Worm (Caenorhabditis elegans) whole organism, L1 larva: ENCODE measurements around the gene srab-8.
A peak's percentile ranks its signal among the peaks of the same experiment; 100 is the strongest.

Experiments
- C04F5.9 ChIP-seq: sonication (generic microtip); optimal IDR thresholded peaks from 2 replicates; lab custom pipeline; 2016; ENCODE audit warnings: missing genetic modification characterization, missing compliant biosample characterization
- ceh-82 ChIP-seq, 3 experiments: fragments of 150-350 bp in 1 of 3; sonication (generic microtip) in 2 of 3; optimal IDR thresholded peaks; 2 replicates each; lab custom pipeline; 2014 to 2017; ENCODE audit warnings: missing biosample characterization in 3 of 3, missing genetic modification characterization in 3 of 3
- hpl-2 ChIP-seq: fragments of 150-350 bp; optimal IDR thresholded peaks from 2 replicates; lab custom pipeline; 2014; ENCODE audit warnings: missing biosample characterization, missing genetic modification reagents, missing genetic modification characterization
- jun-1 ChIP-seq: fragments of 150-350 bp; optimal IDR thresholded peaks from 2 replicates; lab custom pipeline; 2014; ENCODE audit warnings: missing biosample characterization, missing genetic modification reagents, missing genetic modification characterization
- lin-35 ChIP-seq, 2 experiments: fragments of 150-350 bp; optimal IDR thresholded peaks; 2 replicates each; lab custom pipeline; 2014; ENCODE audit warnings: missing biosample characterization in 2 of 2, missing genetic modification characterization in 2 of 2, missing genetic modification reagents in 2 of 2
- lin-39 ChIP-seq: fragments of 150-350 bp; optimal IDR thresholded peaks from 2 replicates; lab custom pipeline; 2014; ENCODE audit warnings: missing biosample characterization, missing genetic modification reagents, missing genetic modification characterization
- nhr-28 ChIP-seq: fragments of 150-350 bp; optimal IDR thresholded peaks from 2 replicates; lab custom pipeline; 2014; ENCODE audit warnings: missing biosample characterization, missing genetic modification characterization
- nhr-76 ChIP-seq: sonication (generic microtip); optimal IDR thresholded peaks from 2 replicates; lab custom pipeline; 2017; ENCODE audit warnings: missing biosample characterization, missing genetic modification characterization
- nhr-85 ChIP-seq: sonication (generic microtip); peaks from one replicate; lab custom pipeline; 2016; ENCODE audit warnings: missing genetic modification characterization, inconsistent platforms, missing compliant biosample characterization
- pqm-1 ChIP-seq: sonication (generic microtip); optimal IDR thresholded peaks from 3 replicates; lab custom pipeline; 2017; ENCODE audit warnings: missing biosample characterization, missing genetic modification characterization
- rnt-1 ChIP-seq: sonication (generic microtip); optimal IDR thresholded peaks from 2 replicates; lab custom pipeline; 2016; ENCODE audit warnings: mild to moderate bottlenecking, missing genetic modification characterization, moderate library complexity, missing compliant biosample characterization
- unc-86 ChIP-seq: sonication (generic microtip); optimal IDR thresholded peaks from 2 replicates; lab custom pipeline; 2016; ENCODE audit warnings: missing genetic modification characterization, missing compliant biosample characterization

ce11 chrV:3200323-3200722 is 24.1 kb downstream of the srab-8 start, which contains the start of gene K08D9.4:
- TF ChIP-seq lin-39 (tag; lab: Kevin White, UChicago): no peak
- no peak for TF ChIP-seq unc-86 (tag; lab: Kevin White, UChicago)
- no peak for TF ChIP-seq hpl-2 (GFP tag; lab: Kevin White, UChicago)
- TF ChIP-seq nhr-28 (tag; lab: Kevin White, UChicago): no peak
- TF ChIP-seq ceh-82 (tag; optimal IDR thresholded peaks at IDR 0.05; lab: Kevin White, UChicago): no peak
- TF ChIP-seq nhr-76 (tag; lab: Kevin White, UChicago): no peak
- TF ChIP-seq nhr-85 (tag; lab: Kevin White, UChicago): no peak
- no peak for TF ChIP-seq lin-35 (GFP tag; optimal IDR thresholded peaks at IDR 0.05; lab: Kevin White, UChicago)
- TF ChIP-seq jun-1 (tag; lab: Kevin White, UChicago): no peak
- no peak for TF ChIP-seq pqm-1 (tag; lab: Kevin White, UChicago)
- TF ChIP-seq C04F5.9 (tag; lab: Kevin White, UChicago): no peak
- TF ChIP-seq rnt-1 (tag; lab: Kevin White, UChicago): peak; percentile 3
